Worm (Caenorhabditis elegans): ENCODE measurements around the gene R07E3.1.

R07E3.1 gene

DNA sequence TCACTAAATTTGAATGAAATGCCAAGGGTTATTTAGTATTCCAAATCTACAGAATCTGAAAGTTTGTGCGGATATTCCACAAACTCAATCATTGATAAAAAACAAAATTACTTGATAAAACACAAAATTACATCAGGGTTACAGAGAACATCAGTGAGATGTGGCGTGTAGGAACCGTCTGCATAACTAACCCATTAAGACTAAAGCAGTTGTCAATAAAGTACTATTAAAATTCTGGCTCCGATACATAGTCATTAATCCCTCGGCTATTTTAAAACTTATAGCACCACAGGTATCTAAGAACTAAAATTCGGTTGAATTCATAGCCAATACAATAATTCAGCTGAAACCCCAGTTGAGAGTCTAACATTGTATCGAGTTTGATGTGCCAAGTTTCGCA, 2.2 kb downstream of the R07E3.1 start:
- TF ChIP-seq Y53G8AR.9 (GFP tag; conservative IDR thresholded peaks at IDR 0.05) (0 out of 2 replicates have a peak, but pooled peaks have one; percentile 43), tlf-1 (GFP tag; optimal IDR thresholded peaks at IDR 0.05) (peak; percentile 55), attf-5 (GFP tag; optimal IDR thresholded peaks at IDR 0.05) (no peak), ztf-25 (GFP tag; IDR thresholded peaks at IDR 0.05) (no peak), nfyb-1 (GFP tag; IDR thresholded peaks at IDR 0.05) (peak; percentile 71; the same call in 1 of the 2 replicates), die-1 (tag; optimal IDR thresholded peaks at IDR 0.05) (no peak), ztf-6 (GFP tag; IDR thresholded peaks at IDR 0.05) (no peak), aptf-3 (GFP tag; IDR thresholded peaks at IDR 0.05) (no peak), lsy-27 (tag; optimal IDR thresholded peaks at IDR 0.05; ENCODE audit: borderline replicate concordance, insufficient read depth) (no peak), nfya-1 (tag; optimal IDR thresholded peaks at IDR 0.05; ENCODE audit: borderline replicate concordance, insufficient read depth) (no peak), lir-1 (GFP tag; conservative IDR thresholded peaks at IDR 0.05) (no peak), bed-2 (GFP tag; IDR thresholded peaks at IDR 0.05) (no peak), rcor-1 (GFP tag; IDR thresholded peaks at IDR 0.05) (no peak), unc-130 (GFP tag; optimal IDR thresholded peaks at IDR 0.05) (no peak), ceh-40 (GFP tag; IDR thresholded peaks at IDR 0.05) (no peak), Y56A3A.18 (GFP tag; IDR thresholded peaks at IDR 0.05) (0 out of 2 replicates have a peak, but pooled peaks have one; percentile 55), cebp-1 (GFP tag; IDR thresholded peaks at IDR 0.05) (no peak), cebp-1 (tag; optimal IDR thresholded peaks at IDR 0.05) (peak; percentile 36), fkh-3 (tag; optimal IDR thresholded peaks at IDR 0.05) (no peak), F57A8.1 (GFP tag; optimal IDR thresholded peaks at IDR 0.05) (no peak), mes-4 (tag; optimal IDR thresholded peaks at IDR 0.05) (no peak), rec-8 (tag; optimal IDR thresholded peaks at IDR 0.05) (no peak), xnd-1 (tag; optimal IDR thresholded peaks at IDR 0.05) (no peak), tbx-9 (tag; optimal IDR thresholded peaks at IDR 0.05; ENCODE audit: borderline replicate concordance) (no peak), Y79H2A.3 (GFP tag; conservative IDR thresholded peaks at IDR 0.05) (no peak), ets-4 (GFP tag; optimal IDR thresholded peaks at IDR 0.05) (no peak), lin-26 (GFP tag; IDR thresholded peaks at IDR 0.05) (0 out of 2 replicates have a peak, but pooled peaks have one; percentile 22), madf-3 (GFP tag; IDR thresholded peaks at IDR 0.05) (0 out of 2 replicates have a peak, but pooled peaks have one; percentile 26), F37B4.10 (GFP tag; IDR thresholded peaks at IDR 0.05) (no peak), lag-1 (GFP tag; IDR thresholded peaks at IDR 0.05) (no peak), repo-1 (tag; optimal IDR thresholded peaks at IDR 0.05) (no peak), madf-10 (tag; optimal IDR thresholded peaks at IDR 0.05) (no peak), ztf-18 (tag; optimal IDR thresholded peaks at IDR 0.05) (no peak), efl-1 (GFP tag; optimal IDR thresholded peaks at IDR 0.05) (no peak), egrh-3 (GFP tag; IDR thresholded peaks at IDR 0.05) (no peak), B0336.3 (GFP tag; IDR thresholded peaks at IDR 0.05) (peak; percentile 63; the same call in 1 of the 2 replicates), cebp-2 (GFP tag; IDR thresholded peaks at IDR 0.05) (no peak), hlh-12 (tag; optimal IDR thresholded peaks at IDR 0.05) (no peak)

DNA sequence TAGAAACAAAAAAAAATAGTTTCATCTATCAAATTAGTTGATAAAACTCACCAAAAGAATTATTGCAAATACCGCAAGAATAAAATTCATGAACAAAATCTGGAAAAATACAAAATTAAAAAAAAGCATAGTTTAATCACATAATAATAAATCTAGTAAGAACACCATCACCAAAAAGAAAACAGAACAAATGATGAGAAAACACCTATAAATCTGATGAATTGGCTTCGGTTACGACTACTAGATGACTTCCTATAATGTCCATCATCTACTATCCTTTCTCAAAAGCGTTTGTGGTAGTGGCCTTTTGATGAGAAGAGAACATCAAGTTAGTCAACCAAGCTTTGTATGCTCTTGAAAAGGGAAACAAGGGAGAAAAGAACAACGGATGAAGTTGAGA, 2.9 kb downstream of the R07E3.1 start, which contains the start of gene cut-5:
Gene cut-5, minus strand, starts transcription at position 101 of the 400 bp plus-strand sequence.
- TF ChIP-seq egl-18 (GFP tag; IDR thresholded peaks at IDR 0.05) (no peak), mel-28 (tag; optimal IDR thresholded peaks at IDR 0.05; ENCODE audit: borderline replicate concordance) (no peak), akir-1 (GFP tag; optimal IDR thresholded peaks at IDR 0.05) (no peak), B0261.1 (tag; optimal IDR thresholded peaks at IDR 0.05) (no peak), Y53G8AR.9 (GFP tag; conservative IDR thresholded peaks at IDR 0.05) (no peak), F33H1.4 (GFP tag; IDR thresholded peaks at IDR 0.05) (no peak), ceh-27 (GFP tag; optimal IDR thresholded peaks at IDR 0.05) (no peak), snpc-1.1 (tag; optimal IDR thresholded peaks at IDR 0.05; ENCODE audit: insufficient read depth) (no peak), repo-1 (tag; optimal IDR thresholded peaks at IDR 0.05) (no peak), F37B4.10 (GFP tag; IDR thresholded peaks at IDR 0.05) (no peak), F39B2.1 (GFP tag; IDR thresholded peaks at IDR 0.05) (no peak)

Measured in whole organism, young adult.